Worm (Caenorhabditis elegans) whole organism, mixed stage, embryonic: ENCODE data around the gene K01G5.10.
A peak's percentile ranks its signal among the peaks of the same experiment; 100 is the strongest.
"Not testable (repeated sequence)": the region's sequence is repeated elsewhere in the genome, so short reads cannot be mapped to it uniquely, and the experiment has no call there.

Source experiments
- M03D4.4 ChIP-seq: sonication (generic microtip); optimal IDR thresholded peaks from 2 replicates; lab custom pipeline; 2017; ENCODE audit warnings: mild to moderate bottlenecking, missing genetic modification characterization, missing compliant biosample characterization
- bed-3 ChIP-seq: fragments of 200-800 bp; sonication (Bioruptor generic); optimal IDR thresholded peaks from 3 replicates; lab custom pipeline; 2018; ENCODE audit warnings: mild to moderate bottlenecking, missing genetic modification characterization, moderate library complexity, missing compliant biosample characterization
- blmp-1 ChIP-seq: fragments of 150-350 bp; optimal IDR thresholded peaks from 2 replicates; lab custom pipeline; 2014; ENCODE audit warnings: missing biosample characterization, missing genetic modification characterization
- ceh-39 ChIP-seq: fragments of 150-350 bp; optimal IDR thresholded peaks from 2 replicates; lab custom pipeline; 2014; ENCODE audit warnings: missing biosample characterization, missing genetic modification characterization
- ceh-43 ChIP-seq: fragments of 200-800 bp; sonication (Bioruptor generic); optimal IDR thresholded peaks from 2 replicates; lab custom pipeline; 2018; ENCODE audit warnings: mild to moderate bottlenecking, missing genetic modification characterization, moderate library complexity, missing compliant biosample characterization
- ceh-83 ChIP-seq: fragments of 200-800 bp; sonication (Bioruptor generic); optimal IDR thresholded peaks from 2 replicates; lab custom pipeline; 2018; ENCODE audit warnings: mild to moderate bottlenecking, missing genetic modification characterization, missing compliant biosample characterization
- ces-1 ChIP-seq: fragments of 150-350 bp; optimal IDR thresholded peaks from 2 replicates; lab custom pipeline; 2014; ENCODE audit warnings: missing biosample characterization, missing genetic modification reagents, missing genetic modification characterization
- cnd-1 ChIP-seq: fragments of 200-800 bp; sonication (Bioruptor generic); optimal IDR thresholded peaks from 2 replicates; lab custom pipeline; 2018; ENCODE audit warnings: mild to moderate bottlenecking, missing genetic modification characterization, missing compliant biosample characterization
- drap-1 ChIP-seq: fragments of 200-800 bp; sonication (Bioruptor generic); optimal IDR thresholded peaks from 3 replicates; lab custom pipeline; 2018; ENCODE audit warnings: mild to moderate bottlenecking, missing genetic modification characterization, missing compliant biosample characterization
- elt-3 ChIP-seq: fragments of 150-350 bp; optimal IDR thresholded peaks from 2 replicates; lab custom pipeline; 2014; ENCODE audit warnings: missing biosample characterization, missing genetic modification characterization
- flh-1 ChIP-seq: fragments of 200-800 bp; sonication (Bioruptor generic); optimal IDR thresholded peaks from 2 replicates; lab custom pipeline; 2018; ENCODE audit warnings: mild to moderate bottlenecking, missing genetic modification characterization, moderate library complexity, missing compliant biosample characterization
- lin-13 ChIP-seq: fragments of 150-350 bp; optimal IDR thresholded peaks from 2 replicates; lab custom pipeline; 2014; ENCODE audit warnings: missing biosample characterization, missing genetic modification characterization
- lsy-2 ChIP-seq: fragments of 150-350 bp; optimal IDR thresholded peaks from 2 replicates; lab custom pipeline; 2014; ENCODE audit warnings: missing biosample characterization, missing genetic modification characterization
- mab-5 ChIP-seq: fragments of 150-350 bp; optimal IDR thresholded peaks from 2 replicates; lab custom pipeline; 2014; ENCODE audit warnings: missing biosample characterization, missing genetic modification characterization
- mep-1 ChIP-seq: fragments of 150-350 bp; optimal IDR thresholded peaks from 2 replicates; lab custom pipeline; 2017; ENCODE audit warnings: missing biosample characterization, missing genetic modification reagents, missing genetic modification characterization, inconsistent platforms
- nhr-12 ChIP-seq: fragments of 150-350 bp; optimal IDR thresholded peaks from 2 replicates; lab custom pipeline; 2014; ENCODE audit warnings: missing biosample characterization, missing genetic modification characterization
- nhr-2 ChIP-seq: fragments of 150-350 bp; optimal IDR thresholded peaks from 2 replicates; lab custom pipeline; 2014; ENCODE audit warnings: missing biosample characterization, missing genetic modification characterization
- nhr-237 ChIP-seq: fragments of 150-350 bp; optimal IDR thresholded peaks from 2 replicates; lab custom pipeline; 2014; ENCODE audit warnings: missing biosample characterization, missing genetic modification characterization
- nhr-76 ChIP-seq: sonication (generic microtip); optimal IDR thresholded peaks from 2 replicates; lab custom pipeline; 2017; ENCODE audit warnings: missing biosample characterization, missing genetic modification characterization
- pha-4 ChIP-seq: fragments of 150-350 bp; optimal IDR thresholded peaks from 2 replicates; lab custom pipeline; 2018; ENCODE audit warnings: missing biosample characterization, missing genetic modification reagents, missing genetic modification characterization
- sem-2 ChIP-seq: fragments of 200-800 bp; sonication (Bioruptor generic); optimal IDR thresholded peaks from 2 replicates; lab custom pipeline; 2018; ENCODE audit warnings: mild to moderate bottlenecking, missing genetic modification characterization, missing compliant biosample characterization
- snpc-4 ChIP-seq: fragments of 150-350 bp; optimal IDR thresholded peaks from 2 replicates; lab custom pipeline; 2014; ENCODE audit warnings: missing biosample characterization, missing genetic modification characterization
- sptf-1 ChIP-seq: sonication (generic microtip); optimal IDR thresholded peaks from 2 replicates; lab custom pipeline; 2017; ENCODE audit warnings: mild to moderate bottlenecking, missing genetic modification characterization, moderate library complexity, missing compliant biosample characterization
- tbx-8 ChIP-seq: fragments of 200-800 bp; sonication (Bioruptor generic); optimal IDR thresholded peaks from 2 replicates; lab custom pipeline; 2018; ENCODE audit warnings: mild to moderate bottlenecking, missing genetic modification characterization, moderate library complexity, missing compliant biosample characterization
- unc-120 ChIP-seq: sonication (generic microtip); optimal IDR thresholded peaks from 2 replicates; lab custom pipeline; 2017; ENCODE audit warnings: missing genetic modification characterization, missing compliant biosample characterization; ENCODE audit not compliant: poor library complexity, severe bottlenecking
- unc-39 ChIP-seq: fragments of 150-350 bp; optimal IDR thresholded peaks from 2 replicates; lab custom pipeline; 2014; ENCODE audit warnings: missing biosample characterization, missing genetic modification characterization
- unc-62 ChIP-seq: fragments of 150-350 bp; optimal IDR thresholded peaks from 2 replicates; lab custom pipeline; 2014; ENCODE audit warnings: missing biosample characterization, missing genetic modification reagents, missing genetic modification characterization
- zip-8 ChIP-seq: fragments of 150-350 bp; optimal IDR thresholded peaks from 2 replicates; lab custom pipeline; 2014; ENCODE audit warnings: missing biosample characterization, missing genetic modification characterization
- ztf-11 ChIP-seq: fragments of 150-350 bp; optimal IDR thresholded peaks from 2 replicates; lab custom pipeline; 2014; ENCODE audit warnings: missing biosample characterization, missing genetic modification characterization

Gene K01G5.10

ce11 chrIII:10757540-10757939, 782 bp downstream of the K01G5.10 start, which contains the start of gene rnf-113:
TSS of gene rnf-113 (minus strand) at chrIII:10757640.
- TF ChIP-seq cnd-1 (tag; lab: Kevin White, UChicago) (no peak), mab-5 (tag; lab: Kevin White, UChicago) (no peak), nhr-2 (tag; lab: Kevin White, UChicago) (no peak), nhr-12 (tag; lab: Kevin White, UChicago) (no peak), nhr-237 (tag; lab: Kevin White, UChicago) (no peak), pha-4 (tag; lab: Kevin White, UChicago) (no peak), ces-1 (no peak), flh-1 (GFP tag; lab: Kevin White, UChicago) (no peak), ceh-83 (GFP tag; lab: Kevin White, UChicago) (no peak), ceh-39 (tag; lab: Kevin White, UChicago) (no peak), blmp-1 (no peak), drap-1 (GFP tag; lab: Kevin White, UChicago) (no peak), lin-13 (no peak), unc-120 (tag; lab: Kevin White, UChicago) (no peak), tbx-8 (no peak), nhr-76 (tag; lab: Kevin White, UChicago) (no peak), ztf-11 (tag; lab: Kevin White, UChicago) (no peak), lsy-2 (tag; lab: Kevin White, UChicago) (no peak), zip-8 (tag; lab: Kevin White, UChicago) (no peak)

- TF ChIP-seq zip-8 (tag; lab: Kevin White, UChicago) (no peak), lsy-2 (tag; lab: Kevin White, UChicago) (no peak)
These were observed 2.7 kb downstream of the K01G5.10 start, which contains the start of gene hpl-2 for ce11 chrIII:10755480-10756066. TSS of gene hpl-2 (minus strand) at chrIII:10755530.

ce11 chrIII:10754379-10754778, 3.9 kb downstream of the K01G5.10 start:
- no peak for TF ChIP-seq cnd-1 (tag; lab: Kevin White, UChicago)
- no peak for TF ChIP-seq ceh-39 (tag; lab: Kevin White, UChicago)
- TF ChIP-seq nhr-76 (tag; lab: Kevin White, UChicago) = no peak
- TF ChIP-seq lsy-2 (tag; lab: Kevin White, UChicago) = no peak
- TF ChIP-seq unc-120 (tag; lab: Kevin White, UChicago) = no peak
- TF ChIP-seq elt-3 (tag; lab: Kevin White, UChicago) = no peak
- TF ChIP-seq unc-62 (GFP tag; lab: Kevin White, UChicago) = no peak
- TF ChIP-seq sem-2 = no peak
- no peak for TF ChIP-seq snpc-4 (tag; lab: Kevin White, UChicago)
- no peak for TF ChIP-seq drap-1 (GFP tag; lab: Kevin White, UChicago)
- no peak for TF ChIP-seq ztf-11 (tag; lab: Kevin White, UChicago)
- no peak for TF ChIP-seq flh-1 (GFP tag; lab: Kevin White, UChicago)
- no peak for TF ChIP-seq ceh-43 (GFP tag; lab: Kevin White, UChicago)
- no peak for TF ChIP-seq lin-13
- TF ChIP-seq zip-8 (tag; lab: Kevin White, UChicago) = no peak
- no peak for TF ChIP-seq tbx-8
- TF ChIP-seq nhr-2 (tag; lab: Kevin White, UChicago) = no peak
- TF ChIP-seq unc-39 = no peak
- TF ChIP-seq sptf-1 (tag; lab: Kevin White, UChicago) = no peak
- TF ChIP-seq, all 35 proteins: peak for 0

ce11 chrIII:10750043-10750442, 8.3 kb downstream of the K01G5.10 start, which contains the start of gene enu-3.6:
TSS of gene enu-3.6 (plus strand) at chrIII:10750434.
- not testable (repeated sequence) for TF ChIP-seq bed-3; nhr-2 (tag; lab: Kevin White, UChicago); mep-1 (tag; lab: Kevin White, UChicago)

DNA sequence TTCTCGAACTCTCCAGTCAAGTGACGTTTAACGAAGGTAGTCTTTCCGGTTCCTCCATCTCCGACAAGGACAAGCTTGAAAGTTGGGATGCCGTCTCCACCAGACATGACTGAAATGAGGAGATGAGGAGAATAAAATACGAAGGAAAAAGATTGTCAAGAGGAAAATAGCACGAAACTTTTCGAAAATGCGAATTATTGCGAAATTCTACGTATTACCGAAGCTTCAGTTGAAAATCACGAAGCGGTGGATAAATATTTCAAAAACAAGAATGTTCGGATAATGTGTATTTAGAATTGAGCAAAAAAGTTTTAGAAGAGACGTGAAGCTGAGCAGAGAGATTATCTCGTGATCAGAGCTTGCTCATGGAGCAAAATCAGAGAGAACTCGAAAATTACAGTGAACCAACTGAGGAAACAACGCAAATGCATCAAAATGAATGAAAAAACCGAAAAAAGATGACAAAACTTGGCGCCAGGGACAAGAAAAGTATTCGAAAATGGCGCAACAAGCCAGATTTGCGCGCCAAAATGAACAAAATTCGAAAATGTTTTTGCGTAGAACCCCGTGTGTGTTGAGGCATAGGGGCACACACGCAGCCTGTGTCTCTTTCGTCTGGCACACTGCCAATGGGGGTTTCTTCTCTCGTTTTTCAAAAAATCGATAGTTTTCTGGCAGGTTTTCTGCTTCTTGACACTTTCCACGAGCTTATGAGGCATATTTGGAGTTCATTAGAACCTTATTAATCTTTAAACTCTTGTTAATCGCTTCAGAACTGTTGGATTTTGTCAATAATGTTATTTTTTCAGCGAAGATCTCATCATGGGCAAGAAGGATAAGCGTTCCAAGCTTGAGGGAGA, 10.5 kb downstream of the K01G5.10 start, which contains the start of the genes ran-1 and dkc-1:
Gene ran-1, minus strand, starts transcription at position 109 of the 860 bp plus-strand sequence.
Gene dkc-1, plus strand, starts transcription at position 810 of the 860 bp plus-strand sequence.
- TF ChIP-seq sptf-1 (tag; lab: Kevin White, UChicago) = peak; percentile 56
- peak; percentile 45 for TF ChIP-seq nhr-237 (tag; lab: Kevin White, UChicago)
- TF ChIP-seq ces-1 = peak; percentile 23
- TF ChIP-seq nhr-2 (tag; lab: Kevin White, UChicago) = no peak
- peak; percentile 32 for TF ChIP-seq lin-13
- TF ChIP-seq elt-3 (tag; lab: Kevin White, UChicago) = no peak
- peak; percentile 10 for TF ChIP-seq M03D4.4 (tag; lab: Kevin White, UChicago)
- TF ChIP-seq mep-1 (tag; lab: Kevin White, UChicago) = peak; percentile 96
- peak; percentile 64 for TF ChIP-seq unc-120 (tag; lab: Kevin White, UChicago)
- peak; percentile 80 for TF ChIP-seq ceh-39 (tag; lab: Kevin White, UChicago)
- peak; percentile 64 for TF ChIP-seq pha-4 (tag; lab: Kevin White, UChicago)
- TF ChIP-seq bed-3 = no peak
- peak; percentile 13 for TF ChIP-seq ceh-83 (GFP tag; lab: Kevin White, UChicago)
- peak; percentile 55 for TF ChIP-seq lsy-2 (tag; lab: Kevin White, UChicago)
- TF ChIP-seq, all 35 proteins: peak for 11
